Worm (Caenorhabditis elegans) whole organism, L3 larva: ENCODE data around the gene cest-32.

Source experiments
- R02D3.7 ChIP-seq: fragments of 150-350 bp; optimal IDR thresholded peaks from 2 replicates; lab custom pipeline; 2014; ENCODE audit warnings: missing biosample characterization, missing genetic modification characterization
- ZK546.5 ChIP-seq: sonication (generic microtip); optimal IDR thresholded peaks from 2 replicates; lab custom pipeline; 2017; ENCODE audit warnings: missing biosample characterization, missing genetic modification characterization
- aly-2 ChIP-seq: fragments of 150-350 bp; optimal IDR thresholded peaks from 2 replicates; lab custom pipeline; 2014; ENCODE audit warnings: missing biosample characterization, missing genetic modification characterization
- ama-1 ChIP-seq: fragments of 150-350 bp; optimal IDR thresholded peaks from 2 replicates; lab custom pipeline; 2018
- ceh-16 ChIP-seq: sonication (generic microtip); optimal IDR thresholded peaks from 2 replicates; lab custom pipeline; 2017; ENCODE audit warnings: missing biosample characterization, missing genetic modification characterization
- ceh-28 ChIP-seq: fragments of 150-350 bp; optimal IDR thresholded peaks from 2 replicates; lab custom pipeline; 2014; ENCODE audit warnings: missing biosample characterization, missing genetic modification reagents, missing genetic modification characterization
- ceh-82 ChIP-seq: fragments of 150-350 bp; optimal IDR thresholded peaks from 2 replicates; lab custom pipeline; 2014; ENCODE audit warnings: missing biosample characterization, missing genetic modification characterization
- ceh-9 ChIP-seq: sonication (generic microtip); optimal IDR thresholded peaks from 2 replicates; lab custom pipeline; 2018; ENCODE audit warnings: missing biosample characterization, missing genetic modification characterization
- daf-12 ChIP-seq: fragments of 150-350 bp; optimal IDR thresholded peaks from 2 replicates; lab custom pipeline; 2014; ENCODE audit warnings: missing biosample characterization, missing genetic modification reagents, missing genetic modification characterization
- egl-27 ChIP-seq: sonication (generic microtip); optimal IDR thresholded peaks from 4 replicates; lab custom pipeline; 2017; ENCODE audit warnings: missing biosample characterization, missing genetic modification reagents, missing genetic modification characterization
- egl-5 ChIP-seq: fragments of 150-350 bp; optimal IDR thresholded peaks from 2 replicates; lab custom pipeline; 2017; ENCODE audit warnings: missing biosample characterization, missing genetic modification reagents, missing genetic modification characterization, inconsistent platforms
- elt-1 ChIP-seq: fragments of 150-350 bp; optimal IDR thresholded peaks from 2 replicates; lab custom pipeline; 2014; ENCODE audit warnings: missing biosample characterization, missing genetic modification characterization
- elt-2 ChIP-seq: sonication (generic microtip); optimal IDR thresholded peaks from 2 replicates; lab custom pipeline; 2016; ENCODE audit warnings: missing genetic modification reagents, mild to moderate bottlenecking, missing genetic modification characterization, missing compliant biosample characterization
- elt-3 ChIP-seq, 3 experiments: fragments of 150-350 bp in 1 of 3; sonication (generic microtip) in 2 of 3; optimal IDR thresholded peaks; 2 replicates in 2 of 3; 4 replicates in 1 of 3; lab custom pipeline; 2014 to 2017; ENCODE audit warnings: missing biosample characterization in 3 of 3, missing genetic modification characterization in 3 of 3
- fkh-2 ChIP-seq: fragments of 150-350 bp; optimal IDR thresholded peaks from 2 replicates; lab custom pipeline; 2014; ENCODE audit warnings: missing biosample characterization, missing genetic modification reagents, missing genetic modification characterization
- hmg-11 ChIP-seq: sonication (generic microtip); optimal IDR thresholded peaks from 2 replicates; lab custom pipeline; 2016; ENCODE audit warnings: missing genetic modification characterization, missing compliant biosample characterization
- jun-1 ChIP-seq: fragments of 150-350 bp; optimal IDR thresholded peaks from 2 replicates; lab custom pipeline; 2014; ENCODE audit warnings: missing biosample characterization, missing genetic modification reagents, missing genetic modification characterization
- lin-15B ChIP-seq: fragments of 150-350 bp; optimal IDR thresholded peaks from 2 replicates; lab custom pipeline; 2014; ENCODE audit warnings: missing biosample characterization, missing genetic modification characterization
- lin-39 ChIP-seq: fragments of 150-350 bp; optimal IDR thresholded peaks from 2 replicates; lab custom pipeline; 2018; ENCODE audit warnings: missing biosample characterization, missing genetic modification reagents, missing genetic modification characterization
- lsy-12 ChIP-seq: sonication (generic microtip); optimal IDR thresholded peaks from 2 replicates; lab custom pipeline; 2016; ENCODE audit warnings: mild to moderate bottlenecking, missing genetic modification characterization, missing compliant biosample characterization
- mdl-1 ChIP-seq: fragments of 150-350 bp; optimal IDR thresholded peaks from 2 replicates; lab custom pipeline; 2014; ENCODE audit warnings: missing biosample characterization, missing genetic modification characterization
- mml-1 ChIP-seq: fragments of 150-350 bp; sonication (generic microtip); optimal IDR thresholded peaks from 3 replicates; lab custom pipeline; 2014; ENCODE audit warnings: missing biosample characterization, missing genetic modification characterization
- nfya-1 ChIP-seq: sonication (generic microtip); optimal IDR thresholded peaks from 2 replicates; lab custom pipeline; 2017; ENCODE audit warnings: missing genetic modification characterization, mild to moderate bottlenecking, missing compliant biosample characterization, antibody characterized with exemption, moderate library complexity; ENCODE audit not compliant: insufficient read depth
- nhr-11 ChIP-seq: fragments of 150-350 bp; optimal IDR thresholded peaks from 2 replicates; lab custom pipeline; 2014; ENCODE audit warnings: missing biosample characterization, missing genetic modification characterization
- nhr-12 ChIP-seq: fragments of 150-350 bp; optimal IDR thresholded peaks from 2 replicates; lab custom pipeline; 2014; ENCODE audit warnings: missing biosample characterization, missing genetic modification characterization
- nhr-23 ChIP-seq: fragments of 150-350 bp; optimal IDR thresholded peaks from 2 replicates; lab custom pipeline; 2014; ENCODE audit warnings: missing biosample characterization, missing genetic modification reagents, missing genetic modification characterization
- nhr-237 ChIP-seq: fragments of 150-350 bp; optimal IDR thresholded peaks from 2 replicates; lab custom pipeline; 2014; ENCODE audit warnings: missing biosample characterization, missing genetic modification characterization
- nhr-25 ChIP-seq: sonication (generic microtip); optimal IDR thresholded peaks from 2 replicates; lab custom pipeline; 2017; ENCODE audit warnings: missing biosample characterization, missing genetic modification characterization
- nhr-28 ChIP-seq: fragments of 150-350 bp; optimal IDR thresholded peaks from 2 replicates; lab custom pipeline; 2014; ENCODE audit warnings: missing biosample characterization, missing genetic modification characterization
- nhr-43 ChIP-seq: sonication (generic microtip); optimal IDR thresholded peaks from 2 replicates; lab custom pipeline; 2016; ENCODE audit warnings: mild to moderate bottlenecking, missing genetic modification characterization, missing compliant biosample characterization; ENCODE audit not compliant: poor library complexity, severe bottlenecking
- nhr-76 ChIP-seq: fragments of 150-350 bp; sonication (generic microtip); optimal IDR thresholded peaks from 5 replicates; lab custom pipeline; 2014; ENCODE audit warnings: missing biosample characterization, missing genetic modification characterization
- pha-4 ChIP-seq: fragments of 150-350 bp; optimal IDR thresholded peaks from 2 replicates; lab custom pipeline; 2014; ENCODE audit warnings: missing biosample characterization, missing genetic modification reagents, missing genetic modification characterization
- pqm-1 ChIP-seq: fragments of 150-350 bp; optimal IDR thresholded peaks from 2 replicates; lab custom pipeline; 2017; ENCODE audit warnings: missing biosample characterization, missing genetic modification characterization, inconsistent platforms
- sea-2 ChIP-seq: fragments of 150-350 bp; sonication (generic microtip); optimal IDR thresholded peaks from 4 replicates; lab custom pipeline; 2014; ENCODE audit warnings: missing biosample characterization, missing genetic modification reagents, missing genetic modification characterization
- skn-1 ChIP-seq: fragments of 150-350 bp; optimal IDR thresholded peaks from 2 replicates; lab custom pipeline; 2014; ENCODE audit warnings: missing biosample characterization, missing genetic modification characterization
- tbx-2 ChIP-seq: sonication (generic microtip); optimal IDR thresholded peaks from 2 replicates; lab custom pipeline; 2016; ENCODE audit warnings: mild to moderate bottlenecking, missing genetic modification characterization, missing compliant biosample characterization
- unc-39 ChIP-seq: sonication (generic microtip); optimal IDR thresholded peaks from 4 replicates; lab custom pipeline; 2017; ENCODE audit warnings: missing biosample characterization, missing genetic modification characterization
- unc-62 ChIP-seq: fragments of 150-350 bp; sonication (generic microtip); optimal IDR thresholded peaks from 4 replicates; lab custom pipeline; 2014; ENCODE audit warnings: missing biosample characterization, missing genetic modification reagents, missing genetic modification characterization
- ztf-11 ChIP-seq: fragments of 150-350 bp; optimal IDR thresholded peaks from 2 replicates; lab custom pipeline; 2014; ENCODE audit warnings: missing biosample characterization, missing genetic modification characterization
- ztf-4 ChIP-seq: fragments of 150-350 bp; optimal IDR thresholded peaks from 2 replicates; lab custom pipeline; 2014; ENCODE audit warnings: missing biosample characterization, missing genetic modification characterization

The cest-32 gene

ce11 chrV:5273770-5274169, 40.1 kb upstream of the cest-32 start, which contains the start of gene natc-2:
TSS of gene natc-2 (plus strand) at chrV:5274070.
- TF ChIP-seq ztf-4 (tag; lab: Kevin White, UChicago): no peak
- no peak for TF ChIP-seq ceh-28 (tag; lab: Kevin White, UChicago)
- TF ChIP-seq skn-1: no peak
- no peak for TF ChIP-seq ceh-16 (tag; lab: Kevin White, UChicago)
- no peak for TF ChIP-seq ZK546.5 (tag; lab: Kevin White, UChicago)
- no peak for TF ChIP-seq hmg-11
- no peak for TF ChIP-seq lin-39 (tag; lab: Kevin White, UChicago)

- TF ChIP-seq ceh-16 (tag; lab: Kevin White, UChicago) (no peak), nhr-43 (peak; percentile 21), elt-2 (tag; lab: Kevin White, UChicago) (peak; percentile 4)
Observed at ce11 chrV:5273241-5273640, 39.5 kb upstream of the cest-32 start.

ce11 chrV:5272619-5273074, 39.0 kb upstream of the cest-32 start:
- TF ChIP-seq R02D3.7 (tag; lab: Kevin White, UChicago) (no peak), aly-2 (no peak), unc-62 (no peak), nhr-23 (tag; lab: Kevin White, UChicago) (peak; percentile 59), pha-4 (no peak), ama-1 (lab: Kevin White, UChicago) (no peak), nhr-12 (tag; lab: Kevin White, UChicago) (no peak), pqm-1 (tag; lab: Kevin White, UChicago) (peak; percentile 2), ceh-28 (tag; lab: Kevin White, UChicago) (no peak), lin-15B (no peak), ceh-9 (no peak), nhr-43 (peak; percentile 61)

ce11 chrV:5272034-5272433, 38.3 kb upstream of the cest-32 start:
- TF ChIP-seq nhr-237 (tag; lab: Kevin White, UChicago) (no peak), pha-4 (no peak), unc-62 (no peak), nhr-43 (no peak), elt-3 (tag; optimal IDR thresholded peaks at IDR 0.05; lab: Kevin White, UChicago) (no peak), elt-1 (tag; lab: Kevin White, UChicago) (no peak), mdl-1 (no peak), nhr-11 (tag; lab: Kevin White, UChicago) (no peak), ceh-28 (tag; lab: Kevin White, UChicago) (no peak), nhr-76 (tag; lab: Kevin White, UChicago) (no peak), jun-1 (no peak), ceh-82 (tag; lab: Kevin White, UChicago) (no peak), nhr-28 (no peak), nfya-1 (tag; lab: Kevin White, UChicago) (no peak), ama-1 (lab: Kevin White, UChicago) (no peak), egl-27 (tag; lab: Kevin White, UChicago) (no peak), ceh-9 (no peak), egl-5 (tag; lab: Kevin White, UChicago) (no peak), ztf-11 (tag; lab: Kevin White, UChicago) (no peak)

- TF ChIP-seq egl-27 (tag; lab: Kevin White, UChicago) (no peak), elt-1 (tag; lab: Kevin White, UChicago) (no peak), ztf-11 (tag; lab: Kevin White, UChicago) (no peak), elt-3 (tag; optimal IDR thresholded peaks at IDR 0.05; lab: Kevin White, UChicago) (peak in 1 of 3 experiments; percentile 10), daf-12 (peak; percentile 25), nhr-43 (peak; percentile 47), mml-1 (tag; lab: Kevin White, UChicago) (peak; percentile 80), sea-2 (GFP tag; lab: Kevin White, UChicago) (no peak), unc-39 (tag; lab: Kevin White, UChicago) (no peak), lin-39 (tag; lab: Kevin White, UChicago) (peak; percentile 28), ama-1 (lab: Kevin White, UChicago) (peak; percentile 73), nhr-23 (tag; lab: Kevin White, UChicago) (no peak), lin-15B (no peak), tbx-2 (tag; lab: Kevin White, UChicago) (peak; percentile 9), elt-2 (tag; lab: Kevin White, UChicago) (peak; percentile 93), pqm-1 (tag; lab: Kevin White, UChicago) (peak; percentile 87), mdl-1 (peak; percentile 26), jun-1 (peak; percentile 62), nfya-1 (tag; lab: Kevin White, UChicago) (peak; percentile 60), hmg-11 (no peak), nhr-11 (tag; lab: Kevin White, UChicago) (peak; percentile 44), lsy-12 (peak; percentile 23), R02D3.7 (tag; lab: Kevin White, UChicago) (no peak), fkh-2 (tag; lab: Kevin White, UChicago) (no peak), ceh-82 (tag; lab: Kevin White, UChicago) (no peak), skn-1 (peak; percentile 23), egl-5 (tag; lab: Kevin White, UChicago) (no peak), nhr-25 (no peak), pha-4 (peak; percentile 61)
Observed at ce11 chrV:5271487-5271886, 37.8 kb upstream of the cest-32 start.
